Fruit fly (Drosophila melanogaster) whole organism, prepupa: Measurements from ENCODE around the gene Bx42.

Experiments
- Blimp-1 ChIP-seq: fragments of 200-800 bp; sonication (Bioruptor generic); optimal IDR thresholded peaks from 3 replicates; lab custom pipeline; 2017; ENCODE audit warnings: missing biosample characterization, missing genetic modification characterization, mild to moderate bottlenecking, moderate library complexity, missing genetic modification reagents
- CG10631 ChIP-seq: fragments of 200-800 bp; sonication (Bioruptor generic); optimal IDR thresholded peaks from 2 replicates; lab custom pipeline; 2016; ENCODE audit warnings: missing biosample characterization, missing genetic modification characterization
- CG10669 ChIP-seq: fragments of 200-800 bp; sonication (Bioruptor generic); optimal IDR thresholded peaks from 3 replicates; lab custom pipeline; 2018; ENCODE audit warnings: missing biosample characterization, mild to moderate bottlenecking, missing genetic modification characterization, moderate library complexity
- CG11762 ChIP-seq: fragments of 200-800 bp; sonication (Bioruptor generic); optimal IDR thresholded peaks from 3 replicates; lab custom pipeline; 2016; ENCODE audit warnings: missing biosample characterization, missing genetic modification characterization; ENCODE audit not compliant: insufficient read depth
- CG11902 ChIP-seq: fragments of 200-800 bp; sonication (Bioruptor generic); optimal IDR thresholded peaks from 3 replicates; lab custom pipeline; 2016; ENCODE audit warnings: missing biosample characterization, missing genetic modification characterization
- CG15336 ChIP-seq: fragments of 200-800 bp; sonication (Bioruptor generic); IDR thresholded peaks from 2 replicates; pipeline ENCODE4 v1.3.6; 2022; ENCODE audit warnings: missing biosample characterization, missing genetic modification characterization
- CG16779 ChIP-seq: fragments of 200-800 bp; sonication (Bioruptor generic); optimal IDR thresholded peaks from 3 replicates; lab custom pipeline; 2017; ENCODE audit warnings: missing biosample characterization, mild to moderate bottlenecking, missing genetic modification characterization
- CG3032 ChIP-seq: fragments of 200-800 bp; optimal IDR thresholded peaks from 2 replicates; lab custom pipeline; 2019; ENCODE audit warnings: missing biosample characterization, mild to moderate bottlenecking, missing genetic modification characterization, moderate library complexity
- CG4318 ChIP-seq: fragments of 200-800 bp; sonication (Bioruptor generic); optimal IDR thresholded peaks from 3 replicates; lab custom pipeline; 2017; ENCODE audit warnings: missing biosample characterization, mild to moderate bottlenecking, missing genetic modification characterization
- CG6163 ChIP-seq: fragments of 200-800 bp; sonication (Bioruptor generic); IDR thresholded peaks from 3 replicates; pipeline ENCODE4 v1.3.6; 2022; ENCODE audit warnings: missing biosample characterization, missing genetic modification characterization
- CG6276 ChIP-seq: fragments of 200-800 bp; sonication (Bioruptor generic); optimal IDR thresholded peaks from 2 replicates; lab custom pipeline; 2017; ENCODE audit warnings: missing biosample characterization, mild to moderate bottlenecking, missing genetic modification characterization
- CG6792 ChIP-seq: fragments of 200-800 bp; sonication (Bioruptor generic); optimal IDR thresholded peaks from 3 replicates; lab custom pipeline; 2016; ENCODE audit warnings: missing biosample characterization, missing genetic modification characterization
- CG6808 ChIP-seq: fragments of 200-800 bp; sonication (Bioruptor generic); optimal IDR thresholded peaks from 3 replicates; lab custom pipeline; 2017; ENCODE audit warnings: missing biosample characterization, missing genetic modification characterization, mild to moderate bottlenecking, moderate library complexity, missing genetic modification reagents
- CG6854 ChIP-seq: fragments of 200-800 bp; sonication (Bioruptor generic); optimal IDR thresholded peaks from 2 replicates; lab custom pipeline; 2017; ENCODE audit warnings: missing biosample characterization, mild to moderate bottlenecking, missing genetic modification characterization
- CG7368 ChIP-seq: fragments of 200-800 bp; sonication (Bioruptor generic); optimal IDR thresholded peaks from 3 replicates; lab custom pipeline; 2016; ENCODE audit warnings: missing biosample characterization, missing genetic modification characterization
- CG9139 ChIP-seq: fragments of 200-800 bp; sonication (Bioruptor generic); optimal IDR thresholded peaks from 3 replicates; lab custom pipeline; 2017; ENCODE audit warnings: missing biosample characterization, mild to moderate bottlenecking, missing genetic modification characterization
- Eip75B ChIP-seq: fragments of 200-800 bp; sonication (Bioruptor generic); optimal IDR thresholded peaks from 3 replicates; lab custom pipeline; 2016; ENCODE audit warnings: missing biosample characterization, missing genetic modification characterization
- Eip78C ChIP-seq: fragments of 200-800 bp; sonication (Bioruptor generic); peaks from one replicate; lab custom pipeline; 2016; ENCODE audit warnings: missing biosample characterization, missing genetic modification characterization
- Eip93F ChIP-seq: fragments of 200-800 bp; sonication (Bioruptor generic); optimal IDR thresholded peaks from 2 replicates; lab custom pipeline; 2016; ENCODE audit warnings: missing biosample characterization, mild to moderate bottlenecking, missing genetic modification characterization
- Ets21C ChIP-seq: fragments of 200-800 bp; sonication (Bioruptor generic); optimal IDR thresholded peaks from 3 replicates; lab custom pipeline; 2016; ENCODE audit warnings: missing biosample characterization, missing genetic modification characterization
- Ets96B ChIP-seq: fragments of 200-800 bp; optimal IDR thresholded peaks from 2 replicates; lab custom pipeline; 2019; ENCODE audit warnings: missing biosample characterization, mild to moderate bottlenecking, missing genetic modification characterization, moderate library complexity
- Gug ChIP-seq: fragments of 200-800 bp; sonication (Bioruptor generic); IDR thresholded peaks from 2 replicates; pipeline ENCODE4 v1.3.6; 2022; ENCODE audit warnings: missing biosample characterization, missing genetic modification characterization
- Hr39 ChIP-seq: fragments of 200-800 bp; sonication (Bioruptor generic); optimal IDR thresholded peaks from 2 replicates; lab custom pipeline; 2016; ENCODE audit warnings: missing biosample characterization, missing genetic modification characterization
- Hr4 ChIP-seq: fragments of 200-800 bp; sonication (Bioruptor generic); optimal IDR thresholded peaks from 3 replicates; lab custom pipeline; 2016; ENCODE audit warnings: missing biosample characterization, missing genetic modification characterization
- Lpt ChIP-seq: fragments of 200-800 bp; sonication (Bioruptor generic); optimal IDR thresholded peaks from 3 replicates; lab custom pipeline; 2016; ENCODE audit warnings: missing biosample characterization, missing genetic modification characterization
- Sox14 ChIP-seq: fragments of 200-800 bp; sonication (Bioruptor generic); optimal IDR thresholded peaks from 3 replicates; lab custom pipeline; 2016; ENCODE audit warnings: missing biosample characterization, missing genetic modification characterization
- Sox15 ChIP-seq: fragments of 200-800 bp; sonication (Bioruptor generic); optimal IDR thresholded peaks from 3 replicates; lab custom pipeline; 2016; ENCODE audit warnings: missing biosample characterization, missing genetic modification characterization
- achi ChIP-seq: fragments of 200-800 bp; sonication (Bioruptor generic); optimal IDR thresholded peaks from 3 replicates; lab custom pipeline; 2016; ENCODE audit warnings: missing biosample characterization, missing genetic modification characterization
- dac ChIP-seq: fragments of 200-800 bp; sonication (Bioruptor generic); optimal IDR thresholded peaks from 2 replicates; lab custom pipeline; 2017; ENCODE audit warnings: missing biosample characterization, mild to moderate bottlenecking, missing genetic modification characterization
- eg ChIP-seq: fragments of 200-800 bp; sonication (Bioruptor generic); IDR thresholded peaks from 3 replicates; pipeline ENCODE4 v1.3.6; 2022; ENCODE audit warnings: missing biosample characterization, missing genetic modification characterization
- esn ChIP-seq: fragments of 200-800 bp; sonication (Bioruptor generic); optimal IDR thresholded peaks from 2 replicates; lab custom pipeline; 2016; ENCODE audit warnings: missing biosample characterization, mild to moderate bottlenecking, missing genetic modification characterization, moderate library complexity
- fd59A ChIP-seq: fragments of 200-800 bp; sonication (Bioruptor generic); optimal IDR thresholded peaks from 2 replicates; lab custom pipeline; 2017; ENCODE audit warnings: missing biosample characterization, mild to moderate bottlenecking, missing genetic modification characterization, missing genetic modification reagents
- fd85E ChIP-seq: fragments of 200-800 bp; sonication (Bioruptor generic); optimal IDR thresholded peaks from 3 replicates; lab custom pipeline; 2016; ENCODE audit warnings: missing biosample characterization, missing genetic modification characterization
- fkh ChIP-seq: fragments of 200-800 bp; sonication (Bioruptor generic); optimal IDR thresholded peaks from 3 replicates; lab custom pipeline; 2017; ENCODE audit warnings: missing biosample characterization, mild to moderate bottlenecking, missing genetic modification characterization, moderate library complexity
- lz ChIP-seq: fragments of 200-800 bp; sonication (Bioruptor generic); optimal IDR thresholded peaks from 3 replicates; lab custom pipeline; 2016; ENCODE audit warnings: missing biosample characterization, missing genetic modification characterization
- net ChIP-seq: fragments of 200-800 bp; sonication (Bioruptor generic); optimal IDR thresholded peaks from 3 replicates; lab custom pipeline; 2016; ENCODE audit warnings: missing biosample characterization, missing genetic modification characterization
- pdm3 ChIP-seq: fragments of 200-800 bp; sonication (Bioruptor generic); optimal IDR thresholded peaks from 3 replicates; lab custom pipeline; 2016; ENCODE audit warnings: missing biosample characterization, missing genetic modification characterization
- salr ChIP-seq, 2 experiments: fragments of 200-800 bp; sonication (Bioruptor generic); optimal IDR thresholded peaks; 3 replicates each; lab custom pipeline; 2016 to 2018; ENCODE audit warnings: missing biosample characterization in 2 of 2, missing genetic modification characterization in 2 of 2, mild to moderate bottlenecking in 1 of 2
- spab ChIP-seq: fragments of 200-800 bp; sonication (Bioruptor generic); optimal IDR thresholded peaks from 2 replicates; lab custom pipeline; 2017; ENCODE audit warnings: missing biosample characterization, mild to moderate bottlenecking, missing genetic modification characterization, missing genetic modification reagents
- svp ChIP-seq: fragments of 200-800 bp; sonication (Bioruptor generic); peaks from one replicate; lab custom pipeline; 2016; ENCODE audit warnings: missing biosample characterization, missing genetic modification characterization
- topi ChIP-seq: fragments of 200-800 bp; sonication (Bioruptor generic); optimal IDR thresholded peaks from 3 replicates; lab custom pipeline; 2016; ENCODE audit warnings: missing biosample characterization, missing genetic modification characterization
- vri ChIP-seq: fragments of 200-800 bp; sonication (Bioruptor generic); optimal IDR thresholded peaks from 3 replicates; lab custom pipeline; 2016; ENCODE audit warnings: missing biosample characterization, mild to moderate bottlenecking, missing genetic modification characterization

Bx42 gene

DNA sequence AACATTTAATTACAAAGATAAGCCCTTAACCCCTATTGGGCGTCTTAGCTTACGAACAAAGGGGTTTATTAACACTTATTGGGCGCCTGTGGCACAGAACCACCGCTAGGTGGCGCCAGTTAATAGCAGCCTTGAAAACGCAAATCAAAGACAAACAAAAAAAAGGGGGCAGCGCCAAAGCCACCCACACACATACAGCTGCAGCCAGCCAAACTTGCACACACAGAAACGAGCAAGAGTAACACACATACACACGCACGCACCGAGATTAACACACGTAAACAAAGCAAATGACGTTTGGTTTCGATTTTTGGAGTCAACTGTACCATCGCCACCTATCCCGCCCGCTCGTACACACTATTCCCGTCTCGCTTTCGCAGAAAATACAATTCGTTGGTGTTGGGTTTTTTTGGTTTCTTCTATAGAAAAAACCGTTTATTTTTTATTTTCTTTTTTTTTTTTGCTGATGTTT is 45.8 kb upstream of the Bx42 start (continued):
- no peak for TF ChIP-seq Ets96B (tag; lab: Kevin White, UChicago)
- TF ChIP-seq CG15336 (GFP tag; lab: Robert Waterston, UW): peak; percentile 65
- no peak for TF ChIP-seq Sox15 (GFP tag; lab: Kevin White, UChicago)
- TF ChIP-seq CG3032 (tag; lab: Kevin White, UChicago): no peak
- peak; percentile 64; the same call in 1 of the 3 replicates for TF ChIP-seq CG6163
- TF ChIP-seq CG6276 (GFP tag; lab: Kevin White, UChicago): no peak
- TF ChIP-seq CG4318: no peak
- no peak for TF ChIP-seq Hr4 (GFP tag; lab: Kevin White, UChicago)
- no peak for TF ChIP-seq CG7368 (GFP tag; lab: Kevin White, UChicago)
- TF ChIP-seq CG11762: peak; percentile 9
- no peak for TF ChIP-seq salr (GFP tag; optimal IDR thresholded peaks at IDR 0.05; lab: Kevin White, UChicago)
- TF ChIP-seq net: peak; percentile 29
- TF ChIP-seq, all 60 proteins: peak for 28

DNA sequence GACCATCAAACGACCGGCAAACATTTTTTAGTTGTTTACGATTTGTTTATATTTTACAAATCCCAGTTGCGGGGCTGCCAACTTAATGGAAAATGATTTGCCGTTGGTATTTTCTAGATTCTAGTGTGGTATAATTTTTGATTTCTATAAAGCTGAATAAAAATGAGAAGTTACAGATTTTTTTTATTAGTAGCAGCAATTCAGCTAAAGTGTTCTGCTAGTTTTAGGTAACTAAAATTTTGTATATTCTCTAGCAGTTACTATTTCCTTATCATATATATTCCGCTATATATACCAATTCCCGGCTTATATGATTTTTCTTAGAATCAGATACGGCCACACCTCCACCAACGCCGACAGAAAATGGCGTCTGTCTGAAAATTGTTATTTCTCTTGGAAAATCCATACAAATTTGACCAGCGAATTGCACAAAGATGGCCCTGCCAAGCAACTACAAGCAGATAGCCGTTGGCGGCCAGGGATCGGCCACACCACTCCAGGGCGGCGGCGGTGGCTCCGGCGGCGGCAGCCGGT is 42.7 kb upstream of the Bx42 start, which contains the start of the genes fh and Bap111:
TSS of gene fh (minus strand) at position 83 of the 534 bp plus-strand sequence.
TSS of gene Bap111 (plus strand) at position 321 of the 534 bp plus-strand sequence.
- no peak for TF ChIP-seq pdm3 (GFP tag; lab: Kevin White, UChicago)
- no peak for TF ChIP-seq fd85E (GFP tag; lab: Kevin White, UChicago)
- TF ChIP-seq esn (GFP tag; lab: Kevin White, UChicago): peak; percentile 14
- TF ChIP-seq Blimp-1: no peak
- TF ChIP-seq Eip78C (GFP tag; lab: Kevin White, UChicago): peak; percentile 64
- no peak for TF ChIP-seq Ets21C
- TF ChIP-seq topi (GFP tag; lab: Kevin White, UChicago): peak; percentile 4
- no peak for TF ChIP-seq fkh (GFP tag; lab: Kevin White, UChicago)
- no peak for TF ChIP-seq Lpt (GFP tag; lab: Kevin White, UChicago)
- TF ChIP-seq Sox14: no peak
- TF ChIP-seq lz (GFP tag; lab: Kevin White, UChicago): peak; percentile 6

DNA sequence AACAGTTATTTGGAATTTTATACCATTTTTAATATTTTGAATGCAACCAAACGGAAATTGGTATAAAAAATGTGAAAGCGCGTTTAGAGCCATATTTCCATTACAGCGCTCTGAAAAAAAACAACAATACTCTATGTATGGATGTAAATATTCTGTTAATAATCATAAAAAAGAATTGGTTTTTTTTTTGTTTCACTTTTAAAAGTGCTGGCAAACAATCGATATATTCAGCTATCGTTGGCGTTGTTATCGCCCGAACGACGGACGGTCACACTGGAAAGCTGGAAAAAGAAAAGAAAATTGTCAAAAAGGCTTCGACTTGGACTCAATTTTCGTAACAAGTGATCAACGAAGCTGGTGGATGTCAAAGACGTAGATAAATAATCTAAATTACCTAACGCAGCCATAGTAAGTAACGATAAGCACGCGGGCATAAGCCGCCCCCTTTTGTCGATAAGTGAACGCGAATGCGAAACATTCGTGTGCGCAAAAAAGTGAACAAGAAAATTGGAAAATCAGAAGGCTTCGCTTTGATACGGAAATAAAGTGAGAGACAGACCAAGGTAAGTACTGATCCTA is 35.9 kb upstream of the Bx42 start, which contains the start of gene CG7065:
TSS of gene CG7065 (plus strand) at position 270 of the 579 bp plus-strand sequence.
- TF ChIP-seq CG6792 (GFP tag; lab: Kevin White, UChicago) (no peak), CG3032 (tag; lab: Kevin White, UChicago) (no peak), Eip93F (no peak), CG11762 (no peak), Eip78C (GFP tag; lab: Kevin White, UChicago) (peak; percentile 27), achi (GFP tag; lab: Kevin White, UChicago) (no peak), CG6854 (GFP tag; lab: Kevin White, UChicago) (no peak), CG16779 (no peak), Sox14 (peak; percentile 8), Hr4 (GFP tag; lab: Kevin White, UChicago) (no peak), spab (GFP tag; lab: Kevin White, UChicago) (no peak), topi (GFP tag; lab: Kevin White, UChicago) (peak; percentile 2), Sox15 (GFP tag; lab: Kevin White, UChicago) (no peak), CG7368 (GFP tag; lab: Kevin White, UChicago) (no peak), CG15336 (GFP tag; lab: Robert Waterston, UW) (no peak), svp (GFP tag; lab: Kevin White, UChicago) (no peak), fd59A (GFP tag; lab: Kevin White, UChicago) (no peak)

DNA sequence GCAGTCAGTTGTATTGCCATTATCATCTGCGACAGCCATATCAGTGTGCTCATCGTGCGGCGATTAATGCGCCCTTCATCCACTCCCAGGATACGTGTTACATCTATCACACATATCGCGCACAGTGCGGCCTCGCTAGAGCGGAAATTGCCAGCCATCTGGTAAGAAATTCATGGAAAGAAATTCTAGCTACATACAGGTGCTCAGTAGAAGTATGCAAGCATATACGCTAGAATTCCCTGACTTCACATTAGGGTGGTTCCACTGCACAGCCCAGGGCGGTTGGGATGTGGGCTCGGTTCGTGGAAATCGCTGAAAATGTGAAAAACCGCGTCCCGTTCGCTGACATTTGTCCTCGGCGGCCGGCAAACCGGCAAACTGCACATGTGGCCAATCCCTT is 34.8 kb upstream of the Bx42 start:
- peak; percentile 85 for TF ChIP-seq CG10669 (GFP tag; lab: Kevin White, UChicago)
- TF ChIP-seq Gug (GFP tag; lab: Robert Waterston, UW): peak; percentile 73
- no peak for TF ChIP-seq fkh (GFP tag; lab: Kevin White, UChicago)
- peak; percentile 71 for TF ChIP-seq achi (GFP tag; lab: Kevin White, UChicago)
- peak; percentile 77 for TF ChIP-seq CG3032 (tag; lab: Kevin White, UChicago)
- TF ChIP-seq CG10631 (GFP tag; lab: Kevin White, UChicago): no peak
- TF ChIP-seq Ets21C: peak; percentile 56
- TF ChIP-seq svp (GFP tag; lab: Kevin White, UChicago): no peak
- no peak for TF ChIP-seq spab (GFP tag; lab: Kevin White, UChicago)
- TF ChIP-seq Blimp-1: peak; percentile 34
- TF ChIP-seq net: peak; percentile 74
- TF ChIP-seq Eip93F: no peak
- peak; percentile 85 for TF ChIP-seq CG6808 (GFP tag; lab: Kevin White, UChicago)
- TF ChIP-seq CG15336 (GFP tag; lab: Robert Waterston, UW): peak; percentile 72
- TF ChIP-seq dac (GFP tag; lab: Kevin White, UChicago): peak; percentile 14
- peak; percentile 63 for TF ChIP-seq CG11902 (GFP tag; lab: Kevin White, UChicago)
- TF ChIP-seq Hr39 (GFP tag; lab: Kevin White, UChicago): peak; percentile 73
- TF ChIP-seq Eip75B (GFP tag; lab: Kevin White, UChicago): peak; percentile 75
- TF ChIP-seq vri (GFP tag; lab: Kevin White, UChicago): peak; percentile 23
- peak; percentile 78 for TF ChIP-seq CG9139 (GFP tag; lab: Kevin White, UChicago)
- TF ChIP-seq eg (GFP tag; lab: Robert Waterston, UW): peak; percentile 91
- TF ChIP-seq CG6163: peak; percentile 90
- no peak for TF ChIP-seq CG6854 (GFP tag; lab: Kevin White, UChicago)
- TF ChIP-seq lz (GFP tag; lab: Kevin White, UChicago): peak; percentile 63
